Worm (Caenorhabditis elegans) whole organism, L4 larva: ENCODE measurements around the gene unc-31.

Source experiments
- Y105C5A.15 ChIP-seq: fragments of 200-800 bp; sonication (Bioruptor generic); IDR thresholded peaks from 2 replicates; pipeline ENCODE4 v1.3.6; 2022; ENCODE audit warnings: missing genetic modification characterization, missing compliant biosample characterization
- ces-1 ChIP-seq: fragments of 150-350 bp; sonication (generic microtip); optimal IDR thresholded peaks from 4 replicates; lab custom pipeline; 2014; ENCODE audit warnings: missing biosample characterization, missing genetic modification reagents, missing genetic modification characterization
- dve-1 ChIP-seq: sonication (generic microtip); optimal IDR thresholded peaks from 2 replicates; lab custom pipeline; 2017; ENCODE audit warnings: antibody characterized with exemption, mild to moderate bottlenecking, missing genetic modification characterization, missing compliant biosample characterization; ENCODE audit not compliant: insufficient read depth
- fkh-10 ChIP-seq: fragments of 150-350 bp; optimal IDR thresholded peaks from 2 replicates; lab custom pipeline; 2014; ENCODE audit warnings: missing biosample characterization, missing genetic modification reagents, missing genetic modification characterization
- nhr-41 ChIP-seq: fragments of 200-800 bp; sonication (Bioruptor generic); IDR thresholded peaks from 2 replicates; pipeline ENCODE4 v1.3.6; 2022; ENCODE audit warnings: missing genetic modification reagents, missing genetic modification characterization, missing compliant biosample characterization
- nhr-6 ChIP-seq: fragments of 150-350 bp; optimal IDR thresholded peaks from 2 replicates; lab custom pipeline; 2014; ENCODE audit warnings: missing biosample characterization, missing genetic modification characterization
- unc-39 ChIP-seq: sonication (generic microtip); optimal IDR thresholded peaks from 2 replicates; lab custom pipeline; 2017; ENCODE audit warnings: missing biosample characterization, missing genetic modification characterization
- unc-62 ChIP-seq, 3 experiments: fragments of 150-350 bp in 1 of 3; sonication (generic microtip); optimal IDR thresholded peaks in 2 of 3; peaks in 1 of 3; 1 replicate in 1 of 3; 2 replicates in 2 of 3; lab custom pipeline; 2014 to 2017; ENCODE audit warnings: missing biosample characterization in 3 of 3, missing genetic modification characterization in 3 of 3, missing genetic modification reagents in 3 of 3, missing genotype in 1 of 3
- zip-2 ChIP-seq: fragments of 150-350 bp; optimal IDR thresholded peaks from 2 replicates; lab custom pipeline; 2014; ENCODE audit warnings: missing biosample characterization, missing genetic modification characterization

- TF ChIP-seq ces-1 (GFP tag; lab: Kevin White, UChicago): no peak
- no peak for TF ChIP-seq zip-2
- no peak for TF ChIP-seq unc-39 (tag; lab: Kevin White, UChicago)
- no peak for TF ChIP-seq nhr-6 (tag; lab: Kevin White, UChicago)
- TF ChIP-seq fkh-10: no peak
- no peak for TF ChIP-seq unc-62 (GFP tag; optimal IDR thresholded peaks at IDR 0.05 in 1 of 2; lab: Kevin White, UChicago)
- TF ChIP-seq unc-62 (tag; optimal IDR thresholded peaks at IDR 0.05; lab: Kevin White, UChicago): no peak
- TF ChIP-seq dve-1 (tag; lab: Kevin White, UChicago): no peak
- no peak for TF ChIP-seq nhr-41 (GFP tag; lab: Robert Waterston, UW)
- TF ChIP-seq Y105C5A.15 (GFP tag; lab: Robert Waterston, UW): no peak
Measured at ce11 chrIV:12785988-12786387, 12.3 kb downstream of the unc-31 start.
